Worm (Caenorhabditis elegans): ENCODE measurements around the gene T16G1.3.

T16G1.3 gene

ce11 chrV:12896850-12897249 lies 47.3 kb downstream of the T16G1.3 start:
- TF ChIP-seq lin-32 (GFP tag; optimal IDR thresholded peaks at IDR 0.05) (no peak), hlh-1 (tag; optimal IDR thresholded peaks at IDR 0.05) (peak; percentile 95), nhr-28 (tag; optimal IDR thresholded peaks at IDR 0.05) (no peak), unc-62 (GFP tag; optimal IDR thresholded peaks at IDR 0.05) (peak; percentile 80), unc-120 (tag; optimal IDR thresholded peaks at IDR 0.05; ENCODE audit: poor library complexity, severe bottlenecking) (peak; percentile 57), snpc-4 (tag; optimal IDR thresholded peaks at IDR 0.05) (no peak), mls-2 (tag; optimal IDR thresholded peaks at IDR 0.05) (peak; percentile 15)

DNA sequence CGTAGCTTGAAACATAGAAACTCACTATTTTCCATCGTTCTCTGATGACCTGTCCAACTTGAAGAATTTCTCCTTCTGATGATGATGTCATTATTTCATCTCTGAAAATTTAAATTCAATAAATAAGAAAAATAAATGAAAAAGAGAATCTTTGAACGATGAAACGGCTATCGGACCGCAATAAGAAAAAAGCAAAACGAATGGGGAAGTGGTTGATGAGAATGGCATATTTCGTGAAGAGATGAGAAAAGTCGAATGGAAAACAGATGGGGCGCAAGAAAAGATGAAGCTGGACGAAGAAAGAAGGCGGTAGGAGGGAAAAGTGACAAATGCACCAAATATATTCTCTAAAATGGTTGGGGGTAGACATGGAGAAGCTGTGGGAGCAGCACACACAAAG lies 48.4 kb downstream of the T16G1.3 start, which contains the start of gene ttbk-7:
Gene ttbk-7, minus strand, starts transcription at position 101 of the 400 bp plus-strand sequence.
- TF ChIP-seq tbx-8 (GFP tag; optimal IDR thresholded peaks at IDR 0.05) (no peak), zip-8 (tag; optimal IDR thresholded peaks at IDR 0.05) (no peak), ztf-11 (tag; optimal IDR thresholded peaks at IDR 0.05) (no peak), ceh-39 (tag; optimal IDR thresholded peaks at IDR 0.05) (no peak)
